Worm (Caenorhabditis elegans): ENCODE data around the gene lips-10.

ce11 chrII:8407491-8407890 is 31.5 kb upstream of the lips-10 start, which contains the start of gene sra-13:
- TF ChIP-seq W03F9.2 (tag; optimal IDR thresholded peaks at IDR 0.05): no peak
- TF ChIP-seq him-1 (tag; optimal IDR thresholded peaks at IDR 0.05): no peak
- TF ChIP-seq dao-5 (tag; optimal IDR thresholded peaks at IDR 0.05): no peak

Measured in whole organism, L4/young adult.